Fruit fly (Drosophila melanogaster) whole organism, embryonic: ENCODE results near the gene ohgt.
A peak's percentile ranks its signal among the peaks of the same experiment; 100 is the strongest.

Source experiments
- Atf3 ChIP-seq: fragments of 200-800 bp; sonication (Bioruptor generic); optimal IDR thresholded peaks from 3 replicates; lab custom pipeline; 2016; ENCODE audit warnings: missing biosample characterization, missing genetic modification characterization
- B-H1 ChIP-seq: fragments of 200-800 bp; sonication (Bioruptor generic); IDR thresholded peaks from 3 replicates; pipeline ENCODE4 v1.3.6; 2022; ENCODE audit warnings: missing biosample characterization, missing genetic modification characterization
- Bdp1 ChIP-seq: fragments of 200-800 bp; sonication (Bioruptor generic); optimal IDR thresholded peaks from 3 replicates; lab custom pipeline; 2016; ENCODE audit warnings: missing biosample characterization, missing genetic modification characterization
- CG10565 ChIP-seq: fragments of 200-800 bp; sonication (Bioruptor generic); optimal IDR thresholded peaks from 3 replicates; lab custom pipeline; 2016; ENCODE audit warnings: missing biosample characterization, mild to moderate bottlenecking, missing genetic modification characterization
- CG10959 ChIP-seq: fragments of 200-800 bp; sonication (Bioruptor generic); IDR thresholded peaks from 2 replicates; pipeline ENCODE4 v1.3.6; 2022; ENCODE audit warnings: missing biosample characterization, missing genetic modification characterization
- CG16863 ChIP-seq: fragments of 200-800 bp; sonication (Bioruptor generic); optimal IDR thresholded peaks from 3 replicates; lab custom pipeline; 2016; ENCODE audit warnings: missing biosample characterization, missing genetic modification characterization
- CG1792 ChIP-seq: fragments of 200-800 bp; sonication (Bioruptor generic); optimal IDR thresholded peaks from 2 replicates; lab custom pipeline; 2016; ENCODE audit warnings: missing biosample characterization, missing genetic modification characterization
- CG18011 ChIP-seq: fragments of 200-800 bp; sonication (Bioruptor generic); optimal IDR thresholded peaks from 2 replicates; lab custom pipeline; 2017; ENCODE audit warnings: missing biosample characterization, missing genetic modification characterization, mild to moderate bottlenecking, moderate library complexity, missing genotype
- CG18476 ChIP-seq: fragments of 200-800 bp; sonication (Bioruptor generic); optimal IDR thresholded peaks from 2 replicates; lab custom pipeline; 2016; ENCODE audit warnings: missing biosample characterization, mild to moderate bottlenecking, missing genetic modification characterization
- CG2120 ChIP-seq: fragments of 200-800 bp; sonication (Bioruptor generic); optimal IDR thresholded peaks from 3 replicates; lab custom pipeline; 2016; ENCODE audit warnings: missing biosample characterization, missing genetic modification characterization
- CG2202 ChIP-seq: fragments of 200-800 bp; sonication (Bioruptor generic); optimal IDR thresholded peaks from 2 replicates; lab custom pipeline; 2018; ENCODE audit warnings: missing biosample characterization, mild to moderate bottlenecking, missing genetic modification characterization
- CG3407 ChIP-seq: fragments of 200-800 bp; sonication (Bioruptor generic); optimal IDR thresholded peaks from 2 replicates; lab custom pipeline; 2018; ENCODE audit warnings: missing biosample characterization, mild to moderate bottlenecking, missing genetic modification characterization
- CG4707 ChIP-seq: fragments of 200-800 bp; sonication (Bioruptor generic); optimal IDR thresholded peaks from 2 replicates; lab custom pipeline; 2018; ENCODE audit warnings: missing biosample characterization, mild to moderate bottlenecking, missing genetic modification characterization, moderate library complexity
- CG5245 ChIP-seq: fragments of 200-800 bp; sonication (Bioruptor generic); optimal IDR thresholded peaks from 3 replicates; lab custom pipeline; 2016; ENCODE audit warnings: missing biosample characterization, missing genetic modification characterization
- CG7556 ChIP-seq: fragments of 200-800 bp; sonication (Bioruptor generic); optimal IDR thresholded peaks from 2 replicates; lab custom pipeline; 2017; ENCODE audit warnings: missing biosample characterization, mild to moderate bottlenecking, missing genetic modification characterization
- CG8924 ChIP-seq: fragments of 200-800 bp; optimal IDR thresholded peaks from 3 replicates; lab custom pipeline; 2019; ENCODE audit warnings: missing biosample characterization, mild to moderate bottlenecking, missing genetic modification characterization, moderate library complexity
- CG9437 ChIP-seq: fragments of 200-800 bp; sonication (Bioruptor generic); optimal IDR thresholded peaks from 2 replicates; lab custom pipeline; 2018; ENCODE audit warnings: missing biosample characterization, mild to moderate bottlenecking, missing genetic modification characterization
- CTCF ChIP-seq: fragments of 200-800 bp; sonication (Bioruptor generic); optimal IDR thresholded peaks from 2 replicates; lab custom pipeline; 2017; ENCODE audit warnings: missing biosample characterization, mild to moderate bottlenecking, missing genetic modification characterization, moderate library complexity
- Camta ChIP-seq: fragments of 200-800 bp; sonication (Bioruptor generic); optimal IDR thresholded peaks from 2 replicates; lab custom pipeline; 2016; ENCODE audit warnings: missing biosample characterization, missing genetic modification characterization
- Deaf1 ChIP-seq: fragments of 200-800 bp; optimal IDR thresholded peaks from 3 replicates; lab custom pipeline; 2019; ENCODE audit warnings: missing biosample characterization, mild to moderate bottlenecking, missing genetic modification characterization, moderate library complexity
- Dfd ChIP-seq, 2 experiments: fragments of >200 bp; optimal IDR thresholded peaks; 2 replicates each; lab custom pipeline; 2017; ENCODE audit warnings: missing biosample characterization in 2 of 2, missing genetic modification characterization in 2 of 2
- Dip2 ChIP-seq: fragments of 200-800 bp; sonication (Bioruptor generic); IDR thresholded peaks from 2 replicates; pipeline ENCODE4 v1.3.6; 2022; ENCODE audit warnings: missing biosample characterization, missing genetic modification characterization
- GATAe ChIP-seq: fragments of 200-800 bp; sonication (Bioruptor generic); conservative IDR thresholded peaks from 2 replicates; pipeline ENCODE4 v1.3.6; 2022; ENCODE audit warnings: missing biosample characterization, missing genetic modification characterization
- Hr3 ChIP-seq: fragments of 200-800 bp; sonication (Bioruptor generic); optimal IDR thresholded peaks from 3 replicates; lab custom pipeline; 2016; ENCODE audit warnings: missing biosample characterization, missing genetic modification characterization
- Hr39 ChIP-seq: fragments of >200 bp; optimal IDR thresholded peaks from 2 replicates; lab custom pipeline; 2017
- Side ChIP-seq: fragments of 200-800 bp; sonication (Bioruptor generic); optimal IDR thresholded peaks from 2 replicates; lab custom pipeline; 2016; ENCODE audit warnings: missing biosample characterization, missing genetic modification characterization
- br ChIP-seq: fragments of >200 bp; optimal IDR thresholded peaks from 2 replicates; lab custom pipeline; 2017
- btn ChIP-seq: fragments of 200-800 bp; sonication (Bioruptor generic); optimal IDR thresholded peaks from 2 replicates; lab custom pipeline; 2016; ENCODE audit warnings: missing biosample characterization, missing genetic modification characterization
- chm ChIP-seq: fragments of 200-800 bp; sonication (Bioruptor generic); IDR thresholded peaks from 2 replicates; pipeline ENCODE4 v1.3.6; 2022; ENCODE audit warnings: missing biosample characterization, missing genetic modification characterization
- exex ChIP-seq: fragments of 200-800 bp; sonication (Bioruptor generic); optimal IDR thresholded peaks from 4 replicates; lab custom pipeline; 2018; ENCODE audit warnings: missing biosample characterization, mild to moderate bottlenecking, missing genetic modification characterization, moderate library complexity
- hkb ChIP-seq, 2 experiments: fragments of 200-800 bp in 1 of 2; fragments of >200 bp in 1 of 2; sonication (Bioruptor generic) in 1 of 2; IDR thresholded peaks in 1 of 2; optimal IDR thresholded peaks in 1 of 2; 2 replicates each; pipeline versions ENCODE4 v1.3.6 to Lab custom; 2017 to 2022; ENCODE audit warnings: missing biosample characterization in 1 of 2, missing genetic modification characterization in 1 of 2
- ind ChIP-seq: fragments of 200-800 bp; sonication (Bioruptor generic); optimal IDR thresholded peaks from 3 replicates; lab custom pipeline; 2016; ENCODE audit warnings: missing biosample characterization, missing genetic modification characterization
- knrl ChIP-seq: fragments of 200-800 bp; sonication (Bioruptor generic); IDR thresholded peaks from 3 replicates; pipeline ENCODE4 v1.3.6; 2022; ENCODE audit warnings: missing biosample characterization, missing genetic modification characterization; ENCODE audit not compliant: partially characterized antibody
- lov ChIP-seq, 2 experiments: fragments of 200-800 bp in 1 of 2; fragments of >200 bp in 1 of 2; sonication (Bioruptor generic) in 1 of 2; IDR thresholded peaks in 1 of 2; optimal IDR thresholded peaks in 1 of 2; 2 replicates in 1 of 2; 3 replicates in 1 of 2; pipeline versions ENCODE4 v1.3.6 to Lab custom; 2017 to 2022; ENCODE audit warnings: missing biosample characterization in 1 of 2, missing genetic modification characterization in 1 of 2
- mirr ChIP-seq: fragments of 200-800 bp; sonication (Bioruptor generic); optimal IDR thresholded peaks from 3 replicates; lab custom pipeline; 2018; ENCODE audit warnings: missing biosample characterization, mild to moderate bottlenecking, missing genetic modification characterization
- odd ChIP-seq: fragments of 200-800 bp; sonication (Bioruptor generic); optimal IDR thresholded peaks from 2 replicates; lab custom pipeline; 2017; ENCODE audit warnings: missing biosample characterization, mild to moderate bottlenecking, missing genetic modification characterization
- p53 ChIP-seq: fragments of 200-800 bp; sonication (Bioruptor generic); optimal IDR thresholded peaks from 2 replicates; lab custom pipeline; 2016; ENCODE audit warnings: missing biosample characterization, missing genetic modification characterization
- pros ChIP-seq: fragments of 200-800 bp; sonication (Bioruptor generic); optimal IDR thresholded peaks from 3 replicates; lab custom pipeline; 2019; ENCODE audit warnings: missing biosample characterization, mild to moderate bottlenecking, missing genetic modification characterization, moderate library complexity
- ranshi ChIP-seq: fragments of 200-800 bp; sonication (Bioruptor generic); IDR thresholded peaks from 2 replicates; pipeline ENCODE4 v1.3.6; 2022; ENCODE audit warnings: missing biosample characterization, missing genetic modification characterization
- stwl ChIP-seq: fragments of 200-800 bp; sonication (Bioruptor generic); optimal IDR thresholded peaks from 3 replicates; lab custom pipeline; 2018; ENCODE audit warnings: missing biosample characterization, mild to moderate bottlenecking, missing genetic modification characterization, moderate library complexity
- sug ChIP-seq: fragments of 200-800 bp; optimal IDR thresholded peaks from 2 replicates; lab custom pipeline; 2019; ENCODE audit warnings: missing biosample characterization, mild to moderate bottlenecking, missing genetic modification characterization, moderate library complexity
- trem ChIP-seq: fragments of 200-800 bp; optimal IDR thresholded peaks from 3 replicates; lab custom pipeline; 2019; ENCODE audit warnings: missing biosample characterization, mild to moderate bottlenecking, missing genetic modification characterization, moderate library complexity

The ohgt gene

dm6 chr3R:10055004-10055403 is 6.0 kb downstream of the ohgt start:
- TF ChIP-seq Dfd (GFP tag; optimal IDR thresholded peaks at IDR 0.05; lab: Kevin White, UChicago) (no peak), CG1792 (GFP tag; lab: Kevin White, UChicago) (no peak), stwl (tag; lab: Kevin White, UChicago) (no peak), Atf3 (GFP tag; lab: Kevin White, UChicago) (no peak), Bdp1 (no peak), mirr (GFP tag; lab: Kevin White, UChicago) (peak; percentile 82), CG9437 (GFP tag; lab: Kevin White, UChicago) (no peak), B-H1 (no peak), odd (GFP tag; lab: Kevin White, UChicago) (no peak), Hr3 (GFP tag; lab: Kevin White, UChicago) (no peak), CG16863 (GFP tag; lab: Kevin White, UChicago) (no peak), Side (GFP tag; lab: Kevin White, UChicago) (no peak), ranshi (GFP tag; lab: Robert Waterston, UW) (no peak), CG8924 (tag; lab: Kevin White, UChicago) (no peak), br (lab: Kevin White, UChicago) (no peak), CG7556 (GFP tag; lab: Kevin White, UChicago) (peak; percentile 24), CG2120 (GFP tag; lab: Kevin White, UChicago) (peak; percentile 34), CG5245 (GFP tag; lab: Kevin White, UChicago) (no peak), btn (GFP tag; lab: Kevin White, UChicago) (no peak), p53 (GFP tag; lab: Kevin White, UChicago) (no peak), CG10565 (GFP tag; lab: Kevin White, UChicago) (no peak), CG4707 (GFP tag; lab: Kevin White, UChicago) (no peak), CG3407 (GFP tag; lab: Kevin White, UChicago) (no peak), lov (optimal IDR thresholded peaks at IDR 0.05; lab: Kevin White, UChicago) (no peak), lov (GFP tag; IDR thresholded peaks at IDR 0.05; lab: Robert Waterston, UW) (no peak), Dip2 (GFP tag; lab: Robert Waterston, UW) (no peak), sug (tag; lab: Kevin White, UChicago) (peak; percentile 30), exex (tag; lab: Kevin White, UChicago) (peak; percentile 79)

DNA sequence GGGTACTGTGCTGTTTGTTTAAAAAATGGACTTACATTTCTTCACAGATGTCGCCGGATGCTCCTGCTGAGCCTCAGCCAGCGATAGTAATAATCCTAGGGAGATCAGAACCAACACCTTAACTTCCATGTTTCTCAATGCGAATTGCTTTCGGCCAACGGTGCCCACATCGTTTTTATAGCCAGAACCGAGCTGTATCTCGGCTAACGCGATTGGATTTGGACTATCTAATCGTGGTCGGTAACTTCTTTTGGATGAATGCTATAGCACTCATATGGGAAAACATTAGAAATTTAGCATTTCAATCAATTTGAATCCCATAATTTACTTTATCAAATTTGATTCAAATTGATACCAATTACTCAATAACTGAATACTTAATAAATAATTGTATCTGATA is 7.0 kb downstream of the ohgt start, which contains the start of gene Npc2d:
Gene Npc2d, minus strand, starts transcription at position 133 of the 400 bp plus-strand sequence.
- TF ChIP-seq trem (tag; lab: Kevin White, UChicago) = no peak
- TF ChIP-seq CTCF (GFP tag; lab: Kevin White, UChicago) = no peak
- TF ChIP-seq knrl = no peak
- TF ChIP-seq GATAe (GFP tag; lab: Robert Waterston, UW) = peak; percentile 44; the same call in 1 of the 2 replicates
- TF ChIP-seq Camta (GFP tag; lab: Kevin White, UChicago) = no peak
- TF ChIP-seq exex (tag; lab: Kevin White, UChicago) = peak; percentile 24
- no peak for TF ChIP-seq ind (GFP tag; lab: Kevin White, UChicago)
- TF ChIP-seq Deaf1 (tag; lab: Kevin White, UChicago) = peak; percentile 57
- peak; percentile 81 for TF ChIP-seq CG18011
- no peak for TF ChIP-seq CG2202 (tag; lab: Kevin White, UChicago)

DNA sequence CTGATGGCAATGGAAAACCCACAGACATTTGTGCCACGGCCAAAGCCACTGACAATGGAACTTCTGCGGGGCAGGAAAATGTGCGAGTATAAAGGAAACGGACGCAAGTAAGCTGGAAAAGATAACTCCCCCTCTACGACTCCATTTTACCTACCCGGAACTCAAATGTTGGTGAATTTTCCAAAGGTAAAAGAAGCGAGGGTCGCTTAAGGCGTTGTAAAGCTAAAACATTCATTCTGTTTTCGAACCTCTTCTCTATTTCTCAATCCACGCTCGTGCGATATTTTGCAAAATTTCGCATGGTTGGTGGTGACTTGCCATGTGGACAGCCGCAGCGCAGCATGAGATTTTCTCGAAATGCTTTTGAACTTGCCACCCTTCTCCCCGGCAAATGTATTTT is 7.6 kb downstream of the ohgt start:
- 0 out of 2 replicates have a peak, but pooled peaks have one; percentile 8 for TF ChIP-seq CG10959
- TF ChIP-seq pros (GFP tag; lab: Kevin White, UChicago) = peak; percentile 56
- TF ChIP-seq hkb (optimal IDR thresholded peaks at IDR 0.05; lab: Kevin White, UChicago) = peak; percentile 65
- no peak for TF ChIP-seq hkb (GFP tag; IDR thresholded peaks at IDR 0.05; lab: Robert Waterston, UW)
- TF ChIP-seq Hr39 (lab: Kevin White, UChicago) = no peak
- peak; percentile 86 for TF ChIP-seq CG18476 (GFP tag; lab: Kevin White, UChicago)
- TF ChIP-seq chm (GFP tag; lab: Robert Waterston, UW) = no peak
- TF ChIP-seq, all 482 proteins: peak for 4
